Worm (Caenorhabditis elegans): ENCODE data around the gene F18E3.10.

The F18E3.10 gene

DNA sequence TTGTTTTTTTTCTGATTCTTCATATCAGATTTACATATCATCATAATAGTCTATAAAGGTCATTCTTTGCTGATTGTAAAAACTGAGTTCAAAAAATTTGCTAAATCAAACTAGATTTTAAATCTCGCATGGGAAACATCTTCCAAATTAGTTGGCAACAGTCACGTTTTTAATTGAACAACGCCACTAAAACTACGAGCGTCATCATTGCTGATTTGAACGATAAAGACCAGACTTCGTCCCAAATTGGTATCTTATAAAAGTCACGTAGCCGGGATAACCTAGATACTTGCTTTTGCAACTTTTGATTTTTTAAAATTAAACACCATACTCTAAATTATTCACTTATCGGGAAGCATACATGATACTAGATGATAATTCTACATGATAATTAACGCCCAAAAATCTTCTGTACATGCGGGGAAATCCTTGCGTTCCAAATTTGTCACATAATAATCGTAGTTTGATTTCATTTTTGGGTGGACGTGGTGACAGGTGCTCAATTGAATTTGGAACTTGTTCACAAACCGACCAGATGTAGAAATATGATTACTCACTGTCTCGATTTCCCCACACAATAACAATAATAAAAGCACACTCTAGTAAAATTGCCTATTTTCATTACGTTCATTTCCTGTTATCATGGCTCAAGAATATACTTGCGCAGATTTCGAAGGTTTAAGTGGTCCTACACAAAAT is 7.1 kb downstream of the F18E3.10 start, which contains the start of gene srw-67:
srw-67 (plus strand) TSS at position 643 of the 699 bp plus-strand sequence.
- TF ChIP-seq ZK185.1 (tag; optimal IDR thresholded peaks at IDR 0.05; ENCODE audit: poor library complexity, severe bottlenecking) (no peak), lsl-1 (GFP tag; optimal IDR thresholded peaks at IDR 0.05) (no peak), B0336.3 (GFP tag; IDR thresholded peaks at IDR 0.05) (no peak), sea-2 (GFP tag; IDR thresholded peaks at IDR 0.05) (no peak), madf-3 (GFP tag; IDR thresholded peaks at IDR 0.05) (no peak), cebp-2 (GFP tag; IDR thresholded peaks at IDR 0.05) (no peak)

DNA sequence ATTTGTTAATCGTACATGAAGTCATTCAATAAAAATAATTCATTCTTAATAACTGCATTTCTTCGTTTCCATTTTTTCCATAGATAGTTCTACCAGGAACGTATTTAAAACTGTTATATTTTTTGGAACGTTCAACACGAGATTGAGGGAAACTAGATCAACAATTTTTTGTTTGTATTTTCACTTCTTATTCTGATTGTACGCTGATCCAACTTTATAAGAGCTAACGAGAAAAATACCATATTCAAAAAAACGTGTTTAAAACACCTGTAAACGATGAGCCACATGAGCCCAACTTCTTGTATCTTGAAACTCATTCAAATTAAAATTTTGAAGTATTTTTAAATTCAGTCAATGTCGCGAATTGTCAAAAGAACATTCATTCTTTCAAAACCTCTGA is 7.7 kb downstream of the F18E3.10 start:
- TF ChIP-seq efl-1 (GFP tag; optimal IDR thresholded peaks at IDR 0.05): no peak
- no peak for TF ChIP-seq pha-4 (tag; optimal IDR thresholded peaks at IDR 0.05)
- no peak for TF ChIP-seq madf-6 (GFP tag; IDR thresholded peaks at IDR 0.05)
- no peak for TF ChIP-seq ceh-40 (GFP tag; IDR thresholded peaks at IDR 0.05)

DNA sequence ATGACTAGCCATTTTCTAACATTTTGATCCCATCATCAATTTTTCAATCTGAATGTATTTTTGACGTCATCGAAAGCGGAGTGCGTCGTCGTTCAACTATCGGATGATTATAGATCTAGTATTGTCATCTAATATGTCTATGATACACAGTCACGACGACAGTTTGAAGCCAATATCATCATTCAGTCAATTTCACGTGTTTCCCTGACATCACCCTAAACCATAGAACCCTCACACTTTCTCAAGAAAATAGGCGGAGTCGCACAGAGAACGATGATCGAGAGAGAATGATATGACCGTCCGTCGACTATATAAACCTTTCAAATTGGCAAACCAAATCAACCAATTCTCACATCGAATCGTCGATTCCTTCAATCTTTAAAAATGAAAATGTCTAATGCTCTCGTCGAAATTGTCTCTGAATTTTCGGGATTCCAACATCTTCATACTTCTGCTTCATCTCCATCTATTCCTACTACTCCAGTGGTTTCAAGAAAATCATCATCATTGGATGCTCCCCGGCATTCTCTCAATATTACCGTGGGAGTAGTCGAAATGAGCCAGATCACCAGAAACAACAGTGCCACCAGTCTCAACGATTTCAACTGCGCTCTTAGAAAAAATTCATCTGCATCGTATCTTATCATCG is 8.3 kb downstream of the F18E3.10 start, which contains the start of gene F18E3.13:
F18E3.13 (plus strand) TSS at position 385 of the 649 bp plus-strand sequence.
- TF ChIP-seq Y53G8AR.9 (GFP tag; conservative IDR thresholded peaks at IDR 0.05) (0 out of 2 replicates have a peak, but pooled peaks have one; percentile 33), ccch-3 (GFP tag; optimal IDR thresholded peaks at IDR 0.05) (no peak), lin-26 (GFP tag; IDR thresholded peaks at IDR 0.05) (0 out of 2 replicates have a peak, but pooled peaks have one; percentile 27), T07F8.4 (tag; optimal IDR thresholded peaks at IDR 0.05) (no peak), K11D2.4 (GFP tag; IDR thresholded peaks at IDR 0.05) (0 out of 2 replicates have a peak, but pooled peaks have one; percentile 13), sea-2 (GFP tag; IDR thresholded peaks at IDR 0.05) (no peak), chd-7 (tag; optimal IDR thresholded peaks at IDR 0.05) (peak; percentile 7), F22D6.2 (tag; optimal IDR thresholded peaks at IDR 0.05) (peak; percentile 21), Y79H2A.3 (GFP tag; conservative IDR thresholded peaks at IDR 0.05) (no peak), hmg-20 (GFP tag; IDR thresholded peaks at IDR 0.05) (no peak), F57A8.1 (GFP tag; optimal IDR thresholded peaks at IDR 0.05) (no peak), lin-40 (tag; optimal IDR thresholded peaks at IDR 0.05) (peak; percentile 35), nfyb-1 (GFP tag; IDR thresholded peaks at IDR 0.05) (peak; percentile 74), somi-1 (GFP tag; optimal IDR thresholded peaks at IDR 0.05) (peak; percentile 76), hlh-12 (tag; optimal IDR thresholded peaks at IDR 0.05) (no peak), ztf-26 (tag; optimal IDR thresholded peaks at IDR 0.05) (peak; percentile 79), egl-18 (GFP tag; IDR thresholded peaks at IDR 0.05) (no peak), C06A6.2 (GFP tag; conservative IDR thresholded peaks at IDR 0.05) (peak; percentile 34; the same call in 1 of the 2 replicates), nhr-27 (tag; optimal IDR thresholded peaks at IDR 0.05) (no peak), pha-4 (tag; optimal IDR thresholded peaks at IDR 0.05) (no peak), snpc-3.4 (tag; optimal IDR thresholded peaks at IDR 0.05) (no peak), atf-7 (tag; optimal IDR thresholded peaks at IDR 0.05) (peak; percentile 69), ama-1 (optimal IDR thresholded peaks at IDR 0.05) (peak; percentile 96), ama-1 (GFP tag; optimal IDR thresholded peaks at IDR 0.05) (no peak), ZK185.1 (tag; optimal IDR thresholded peaks at IDR 0.05; ENCODE audit: poor library complexity, severe bottlenecking) (peak; percentile 43), pbrm-1 (GFP tag; IDR thresholded peaks at IDR 0.05) (no peak), die-1 (tag; optimal IDR thresholded peaks at IDR 0.05) (no peak), F52B5.7 (tag; optimal IDR thresholded peaks at IDR 0.05) (no peak), C17E4.6 (GFP tag; IDR thresholded peaks at IDR 0.05) (no peak), ceh-100 (GFP tag; IDR thresholded peaks at IDR 0.05) (no peak), ceh-91 (GFP tag; IDR thresholded peaks at IDR 0.05) (no peak), rec-8 (tag; optimal IDR thresholded peaks at IDR 0.05) (no peak), F57C9.4 (tag; optimal IDR thresholded peaks at IDR 0.05) (no peak), B0336.3 (GFP tag; IDR thresholded peaks at IDR 0.05) (no peak), nhr-80 (tag; optimal IDR thresholded peaks at IDR 0.05) (no peak)
